Fruit fly (Drosophila melanogaster) whole organism, prepupa: ENCODE measurements around the gene Rdh.

ENCODE experiments used
- Blimp-1 ChIP-seq: fragments of 200-800 bp; sonication (Bioruptor generic); optimal IDR thresholded peaks from 3 replicates; lab custom pipeline; 2017; ENCODE audit warnings: missing biosample characterization, missing genetic modification characterization, mild to moderate bottlenecking, moderate library complexity, missing genetic modification reagents
- CG10631 ChIP-seq: fragments of 200-800 bp; sonication (Bioruptor generic); optimal IDR thresholded peaks from 2 replicates; lab custom pipeline; 2016; ENCODE audit warnings: missing biosample characterization, missing genetic modification characterization
- CG10669 ChIP-seq: fragments of 200-800 bp; sonication (Bioruptor generic); optimal IDR thresholded peaks from 3 replicates; lab custom pipeline; 2018; ENCODE audit warnings: missing biosample characterization, mild to moderate bottlenecking, missing genetic modification characterization, moderate library complexity
- CG11294 ChIP-seq: fragments of 200-800 bp; sonication (Bioruptor generic); IDR thresholded peaks from 2 replicates; pipeline ENCODE4 v1.3.6; 2022; ENCODE audit warnings: missing biosample characterization, missing genetic modification characterization
- CG11762 ChIP-seq: fragments of 200-800 bp; sonication (Bioruptor generic); optimal IDR thresholded peaks from 3 replicates; lab custom pipeline; 2016; ENCODE audit warnings: missing biosample characterization, missing genetic modification characterization; ENCODE audit not compliant: insufficient read depth
- CG15336 ChIP-seq: fragments of 200-800 bp; sonication (Bioruptor generic); IDR thresholded peaks from 2 replicates; pipeline ENCODE4 v1.3.6; 2022; ENCODE audit warnings: missing biosample characterization, missing genetic modification characterization
- CG16779 ChIP-seq: fragments of 200-800 bp; sonication (Bioruptor generic); optimal IDR thresholded peaks from 3 replicates; lab custom pipeline; 2017; ENCODE audit warnings: missing biosample characterization, mild to moderate bottlenecking, missing genetic modification characterization
- CG3032 ChIP-seq: fragments of 200-800 bp; optimal IDR thresholded peaks from 2 replicates; lab custom pipeline; 2019; ENCODE audit warnings: missing biosample characterization, mild to moderate bottlenecking, missing genetic modification characterization, moderate library complexity
- CG31627 ChIP-seq: fragments of 200-800 bp; sonication (Bioruptor generic); optimal IDR thresholded peaks from 3 replicates; lab custom pipeline; 2016; ENCODE audit warnings: missing biosample characterization, missing genetic modification characterization
- CG32006 ChIP-seq: fragments of 200-800 bp; sonication (Bioruptor generic); optimal IDR thresholded peaks from 3 replicates; lab custom pipeline; 2017; ENCODE audit warnings: missing biosample characterization, mild to moderate bottlenecking, missing genetic modification characterization
- CG34406 ChIP-seq: fragments of 200-800 bp; sonication (Bioruptor generic); optimal IDR thresholded peaks from 3 replicates; lab custom pipeline; 2016; ENCODE audit warnings: missing biosample characterization, missing genetic modification characterization
- CG3919 ChIP-seq: fragments of 200-800 bp; sonication (Bioruptor generic); optimal IDR thresholded peaks from 3 replicates; lab custom pipeline; 2016; ENCODE audit warnings: missing biosample characterization, missing genetic modification characterization
- CG4318 ChIP-seq: fragments of 200-800 bp; sonication (Bioruptor generic); optimal IDR thresholded peaks from 3 replicates; lab custom pipeline; 2017; ENCODE audit warnings: missing biosample characterization, mild to moderate bottlenecking, missing genetic modification characterization
- CG6276 ChIP-seq: fragments of 200-800 bp; sonication (Bioruptor generic); optimal IDR thresholded peaks from 2 replicates; lab custom pipeline; 2017; ENCODE audit warnings: missing biosample characterization, mild to moderate bottlenecking, missing genetic modification characterization
- CG6792 ChIP-seq: fragments of 200-800 bp; sonication (Bioruptor generic); optimal IDR thresholded peaks from 3 replicates; lab custom pipeline; 2016; ENCODE audit warnings: missing biosample characterization, missing genetic modification characterization
- CG6808 ChIP-seq: fragments of 200-800 bp; sonication (Bioruptor generic); optimal IDR thresholded peaks from 3 replicates; lab custom pipeline; 2017; ENCODE audit warnings: missing biosample characterization, missing genetic modification characterization, mild to moderate bottlenecking, moderate library complexity, missing genetic modification reagents
- CG6854 ChIP-seq: fragments of 200-800 bp; sonication (Bioruptor generic); optimal IDR thresholded peaks from 2 replicates; lab custom pipeline; 2017; ENCODE audit warnings: missing biosample characterization, mild to moderate bottlenecking, missing genetic modification characterization
- CG7368 ChIP-seq: fragments of 200-800 bp; sonication (Bioruptor generic); optimal IDR thresholded peaks from 3 replicates; lab custom pipeline; 2016; ENCODE audit warnings: missing biosample characterization, missing genetic modification characterization
- CG8119 ChIP-seq: fragments of 200-800 bp; sonication (Bioruptor generic); IDR thresholded peaks from 3 replicates; pipeline ENCODE4 v1.3.6; 2022; ENCODE audit warnings: missing biosample characterization, missing genetic modification characterization
- CG8319 ChIP-seq: fragments of 200-800 bp; sonication (Bioruptor generic); optimal IDR thresholded peaks from 3 replicates; lab custom pipeline; 2016; ENCODE audit warnings: missing biosample characterization, missing genetic modification characterization
- CG9139 ChIP-seq: fragments of 200-800 bp; sonication (Bioruptor generic); optimal IDR thresholded peaks from 3 replicates; lab custom pipeline; 2017; ENCODE audit warnings: missing biosample characterization, mild to moderate bottlenecking, missing genetic modification characterization
- Eip75B ChIP-seq: fragments of 200-800 bp; sonication (Bioruptor generic); optimal IDR thresholded peaks from 3 replicates; lab custom pipeline; 2016; ENCODE audit warnings: missing biosample characterization, missing genetic modification characterization
- Eip78C ChIP-seq: fragments of 200-800 bp; sonication (Bioruptor generic); peaks from one replicate; lab custom pipeline; 2016; ENCODE audit warnings: missing biosample characterization, missing genetic modification characterization
- Eip93F ChIP-seq: fragments of 200-800 bp; sonication (Bioruptor generic); optimal IDR thresholded peaks from 2 replicates; lab custom pipeline; 2016; ENCODE audit warnings: missing biosample characterization, mild to moderate bottlenecking, missing genetic modification characterization
- Gug ChIP-seq: fragments of 200-800 bp; sonication (Bioruptor generic); IDR thresholded peaks from 2 replicates; pipeline ENCODE4 v1.3.6; 2022; ENCODE audit warnings: missing biosample characterization, missing genetic modification characterization
- Hr39 ChIP-seq: fragments of 200-800 bp; sonication (Bioruptor generic); optimal IDR thresholded peaks from 2 replicates; lab custom pipeline; 2016; ENCODE audit warnings: missing biosample characterization, missing genetic modification characterization
- Hr4 ChIP-seq: fragments of 200-800 bp; sonication (Bioruptor generic); optimal IDR thresholded peaks from 3 replicates; lab custom pipeline; 2016; ENCODE audit warnings: missing biosample characterization, missing genetic modification characterization
- Lpt ChIP-seq: fragments of 200-800 bp; sonication (Bioruptor generic); optimal IDR thresholded peaks from 3 replicates; lab custom pipeline; 2016; ENCODE audit warnings: missing biosample characterization, missing genetic modification characterization
- Met ChIP-seq: fragments of 200-800 bp; sonication (Bioruptor generic); optimal IDR thresholded peaks from 3 replicates; lab custom pipeline; 2016; ENCODE audit warnings: missing biosample characterization, missing genetic modification characterization
- OdsH ChIP-seq: fragments of 200-800 bp; sonication (Bioruptor generic); optimal IDR thresholded peaks from 3 replicates; lab custom pipeline; 2016; ENCODE audit warnings: missing biosample characterization, missing genetic modification characterization
- Smox ChIP-seq: fragments of 200-800 bp; sonication (Bioruptor generic); optimal IDR thresholded peaks from 3 replicates; lab custom pipeline; 2016; ENCODE audit warnings: missing biosample characterization, missing genetic modification characterization
- Sox102F ChIP-seq: fragments of 200-800 bp; sonication (Bioruptor generic); optimal IDR thresholded peaks from 2 replicates; lab custom pipeline; 2016; ENCODE audit warnings: missing biosample characterization, mild to moderate bottlenecking, missing genetic modification characterization
- Sox14 ChIP-seq: fragments of 200-800 bp; sonication (Bioruptor generic); optimal IDR thresholded peaks from 3 replicates; lab custom pipeline; 2016; ENCODE audit warnings: missing biosample characterization, missing genetic modification characterization
- Sox15 ChIP-seq: fragments of 200-800 bp; sonication (Bioruptor generic); optimal IDR thresholded peaks from 3 replicates; lab custom pipeline; 2016; ENCODE audit warnings: missing biosample characterization, missing genetic modification characterization
- achi ChIP-seq: fragments of 200-800 bp; sonication (Bioruptor generic); optimal IDR thresholded peaks from 3 replicates; lab custom pipeline; 2016; ENCODE audit warnings: missing biosample characterization, missing genetic modification characterization
- acj6 ChIP-seq: fragments of 200-800 bp; sonication (Bioruptor generic); optimal IDR thresholded peaks from 3 replicates; lab custom pipeline; 2016; ENCODE audit warnings: missing biosample characterization, missing genetic modification characterization
- dac ChIP-seq: fragments of 200-800 bp; sonication (Bioruptor generic); optimal IDR thresholded peaks from 2 replicates; lab custom pipeline; 2017; ENCODE audit warnings: missing biosample characterization, mild to moderate bottlenecking, missing genetic modification characterization
- dsx ChIP-seq: fragments of 200-800 bp; optimal IDR thresholded peaks from 3 replicates; lab custom pipeline; 2019; ENCODE audit warnings: missing biosample characterization, mild to moderate bottlenecking, missing genetic modification characterization, moderate library complexity; ENCODE audit not compliant: poor library complexity, severe bottlenecking
- esn ChIP-seq: fragments of 200-800 bp; sonication (Bioruptor generic); optimal IDR thresholded peaks from 2 replicates; lab custom pipeline; 2016; ENCODE audit warnings: missing biosample characterization, mild to moderate bottlenecking, missing genetic modification characterization, moderate library complexity
- fd59A ChIP-seq: fragments of 200-800 bp; sonication (Bioruptor generic); optimal IDR thresholded peaks from 2 replicates; lab custom pipeline; 2017; ENCODE audit warnings: missing biosample characterization, mild to moderate bottlenecking, missing genetic modification characterization, missing genetic modification reagents
- fd85E ChIP-seq: fragments of 200-800 bp; sonication (Bioruptor generic); optimal IDR thresholded peaks from 3 replicates; lab custom pipeline; 2016; ENCODE audit warnings: missing biosample characterization, missing genetic modification characterization
- fkh ChIP-seq: fragments of 200-800 bp; sonication (Bioruptor generic); optimal IDR thresholded peaks from 3 replicates; lab custom pipeline; 2017; ENCODE audit warnings: missing biosample characterization, mild to moderate bottlenecking, missing genetic modification characterization, moderate library complexity
- lz ChIP-seq: fragments of 200-800 bp; sonication (Bioruptor generic); optimal IDR thresholded peaks from 3 replicates; lab custom pipeline; 2016; ENCODE audit warnings: missing biosample characterization, missing genetic modification characterization
- net ChIP-seq: fragments of 200-800 bp; sonication (Bioruptor generic); optimal IDR thresholded peaks from 3 replicates; lab custom pipeline; 2016; ENCODE audit warnings: missing biosample characterization, missing genetic modification characterization
- salr ChIP-seq, 2 experiments: fragments of 200-800 bp; sonication (Bioruptor generic); optimal IDR thresholded peaks; 3 replicates each; lab custom pipeline; 2016 to 2018; ENCODE audit warnings: missing biosample characterization in 2 of 2, missing genetic modification characterization in 2 of 2, mild to moderate bottlenecking in 1 of 2
- spab ChIP-seq: fragments of 200-800 bp; sonication (Bioruptor generic); optimal IDR thresholded peaks from 2 replicates; lab custom pipeline; 2017; ENCODE audit warnings: missing biosample characterization, mild to moderate bottlenecking, missing genetic modification characterization, missing genetic modification reagents
- ss ChIP-seq, 2 experiments: fragments of 200-800 bp; sonication (Bioruptor generic); optimal IDR thresholded peaks; 2 replicates in 1 of 2; 3 replicates in 1 of 2; lab custom pipeline; 2017 to 2018; ENCODE audit warnings: mild to moderate bottlenecking in 2 of 2, missing biosample characterization in 2 of 2, missing genetic modification characterization in 2 of 2, moderate library complexity in 1 of 2
- topi ChIP-seq: fragments of 200-800 bp; sonication (Bioruptor generic); optimal IDR thresholded peaks from 3 replicates; lab custom pipeline; 2016; ENCODE audit warnings: missing biosample characterization, missing genetic modification characterization
- vri ChIP-seq: fragments of 200-800 bp; sonication (Bioruptor generic); optimal IDR thresholded peaks from 3 replicates; lab custom pipeline; 2016; ENCODE audit warnings: missing biosample characterization, mild to moderate bottlenecking, missing genetic modification characterization

Gene Rdh

DNA sequence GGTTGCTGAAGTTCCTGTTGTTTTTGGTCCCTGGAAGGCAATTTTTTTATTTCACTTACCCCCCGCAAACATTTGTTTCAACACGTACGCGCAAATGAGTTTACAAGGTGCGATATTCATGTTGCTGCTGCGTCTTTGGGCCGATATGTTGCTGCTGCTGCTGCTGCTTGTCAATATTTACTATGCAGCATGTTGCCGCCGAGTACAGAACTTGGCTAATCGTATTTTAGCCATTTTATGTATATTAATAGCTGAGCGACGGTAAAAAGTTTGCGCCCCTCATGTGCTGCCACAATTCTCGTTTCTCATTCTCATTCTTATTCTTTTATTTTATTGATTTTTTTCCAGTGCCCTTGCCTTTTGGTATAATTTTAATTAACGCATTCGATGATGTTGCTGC lies 41.2 kb downstream of the Rdh start:
- peak in 1 of 2 experiments; percentile 8 for TF ChIP-seq ss (GFP tag; optimal IDR thresholded peaks at IDR 0.05; lab: Kevin White, UChicago)
- TF ChIP-seq Hr39 (GFP tag; lab: Kevin White, UChicago) = no peak
- peak; percentile 13 for TF ChIP-seq CG3919 (GFP tag; lab: Kevin White, UChicago)
- TF ChIP-seq, all 60 proteins: peak for 2

DNA sequence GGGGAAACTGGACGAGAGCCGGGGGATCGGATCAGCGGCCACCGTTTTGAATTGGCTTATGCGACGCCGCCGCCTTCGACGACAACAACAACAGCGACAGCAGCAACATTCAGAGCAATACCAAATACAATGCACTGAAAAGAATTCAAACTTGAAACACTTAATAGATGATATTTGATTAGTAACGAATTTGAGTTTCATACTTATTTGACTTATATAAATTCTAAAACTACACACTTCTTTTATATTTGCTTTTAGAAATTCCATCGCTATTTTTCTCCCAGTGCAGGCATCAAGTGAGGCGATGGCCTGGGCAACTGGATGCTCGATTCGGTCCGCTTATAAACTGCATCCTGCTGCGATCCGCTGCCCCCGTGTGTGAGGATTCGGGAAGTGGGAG lies 42.8 kb downstream of the Rdh start:
- TF ChIP-seq CG31627 (GFP tag; lab: Kevin White, UChicago) = peak; percentile 72
- TF ChIP-seq acj6 = peak; percentile 69
- TF ChIP-seq Sox102F (GFP tag; lab: Kevin White, UChicago) = peak; percentile 69
- TF ChIP-seq Smox (GFP tag; lab: Kevin White, UChicago) = peak; percentile 63
- peak; percentile 72 for TF ChIP-seq lz (GFP tag; lab: Kevin White, UChicago)
- peak; percentile 10 for TF ChIP-seq CG9139 (GFP tag; lab: Kevin White, UChicago)
- TF ChIP-seq fd59A (GFP tag; lab: Kevin White, UChicago) = peak; percentile 59
- TF ChIP-seq ss (GFP tag; optimal IDR thresholded peaks at IDR 0.05; lab: Kevin White, UChicago) = peak; percentile 32 to 68
- peak; percentile 71 for TF ChIP-seq CG3032 (tag; lab: Kevin White, UChicago)
- TF ChIP-seq CG11762 = peak; percentile 20
- peak; percentile 91 for TF ChIP-seq Eip78C (GFP tag; lab: Kevin White, UChicago)
- TF ChIP-seq CG6808 = peak; percentile 50
- TF ChIP-seq vri (GFP tag; lab: Kevin White, UChicago) = peak; percentile 61
- peak; percentile 68 for TF ChIP-seq CG3919 (GFP tag; lab: Kevin White, UChicago)
- TF ChIP-seq Sox15 (GFP tag; lab: Kevin White, UChicago) = peak; percentile 37
- TF ChIP-seq Hr4 (GFP tag; lab: Kevin White, UChicago) = peak; percentile 64
- peak; percentile 0 for TF ChIP-seq dac (GFP tag; lab: Kevin White, UChicago)
- TF ChIP-seq CG10631 = peak; percentile 71
- peak; percentile 53 for TF ChIP-seq CG34406 (GFP tag; lab: Kevin White, UChicago)
- no peak for TF ChIP-seq CG6276 (GFP tag; lab: Kevin White, UChicago)
- peak; percentile 76 for TF ChIP-seq Met
- TF ChIP-seq CG4318 = peak; percentile 13
- TF ChIP-seq Gug = peak; percentile 55; the same call in 1 of the 2 replicates
- TF ChIP-seq achi (GFP tag; lab: Kevin White, UChicago) = peak; percentile 64
- peak; percentile 71 for TF ChIP-seq CG15336
- peak; percentile 76 for TF ChIP-seq Hr39 (GFP tag; lab: Kevin White, UChicago)
- TF ChIP-seq fkh = no peak
- TF ChIP-seq CG11294 (GFP tag; lab: Robert Waterston, UW) = no peak
- peak; percentile 16 for TF ChIP-seq CG7368 (GFP tag; lab: Kevin White, UChicago)
- TF ChIP-seq Lpt (GFP tag; lab: Kevin White, UChicago) = no peak
- TF ChIP-seq OdsH (GFP tag; lab: Kevin White, UChicago) = peak; percentile 62
- TF ChIP-seq Blimp-1 (GFP tag; lab: Kevin White, UChicago) = no peak
- peak; percentile 47 for TF ChIP-seq spab
- peak; percentile 62 for TF ChIP-seq CG6792 (GFP tag; lab: Kevin White, UChicago)
- peak; percentile 0 for TF ChIP-seq CG8319
- peak; percentile 66 for TF ChIP-seq topi
- peak in 1 of 2 experiments; percentile 47 for TF ChIP-seq salr (GFP tag; optimal IDR thresholded peaks at IDR 0.05; lab: Kevin White, UChicago)
- peak; percentile 52 for TF ChIP-seq net (GFP tag; lab: Kevin White, UChicago)
- TF ChIP-seq CG10669 (GFP tag; lab: Kevin White, UChicago) = peak; percentile 52
- TF ChIP-seq CG6854 = no peak
- TF ChIP-seq Eip93F (GFP tag; lab: Kevin White, UChicago) = peak; percentile 14
- TF ChIP-seq CG8119 = peak; percentile 71
- peak; percentile 68 for TF ChIP-seq Eip75B (GFP tag; lab: Kevin White, UChicago)
- TF ChIP-seq esn (GFP tag; lab: Kevin White, UChicago) = peak; percentile 80
- TF ChIP-seq Sox14 (GFP tag; lab: Kevin White, UChicago) = peak; percentile 51
- no peak for TF ChIP-seq fd85E (GFP tag; lab: Kevin White, UChicago)
- TF ChIP-seq CG32006 (GFP tag; lab: Kevin White, UChicago) = peak; percentile 59
- peak; percentile 73 for TF ChIP-seq dsx (GFP tag; lab: Kevin White, UChicago)
- no peak for TF ChIP-seq CG16779 (tag; lab: Kevin White, UChicago)
